Worm (Caenorhabditis elegans): Measurements from ENCODE around the gene Y40C7B.4.

ce11 chrX:17256769-17257168 lies at the start of gene Y40C7B.4:
- TF ChIP-seq alr-1 (tag; optimal IDR thresholded peaks at IDR 0.05) (no peak), ceh-16 (tag; optimal IDR thresholded peaks at IDR 0.05) (no peak)
